Worm (Caenorhabditis elegans) whole organism, mixed stage, embryonic: ENCODE measurements around the gene nhr-156.

ENCODE experiments used
- ces-1 ChIP-seq: fragments of 150-350 bp; optimal IDR thresholded peaks from 2 replicates; lab custom pipeline; 2014; ENCODE audit warnings: missing biosample characterization, missing genetic modification reagents, missing genetic modification characterization
- elt-1 ChIP-seq: sonication (generic microtip); optimal IDR thresholded peaks from 2 replicates; lab custom pipeline; 2017; ENCODE audit warnings: missing genetic modification characterization, mild to moderate bottlenecking, missing compliant biosample characterization, antibody characterized with exemption, moderate library complexity, borderline replicate concordance; ENCODE audit not compliant: insufficient read depth
- elt-3 ChIP-seq: fragments of 150-350 bp; optimal IDR thresholded peaks from 2 replicates; lab custom pipeline; 2014; ENCODE audit warnings: missing biosample characterization, missing genetic modification characterization
- flh-1 ChIP-seq: fragments of 200-800 bp; sonication (Bioruptor generic); optimal IDR thresholded peaks from 2 replicates; lab custom pipeline; 2018; ENCODE audit warnings: mild to moderate bottlenecking, missing genetic modification characterization, moderate library complexity, missing compliant biosample characterization
- hlh-1 ChIP-seq: fragments of 150-350 bp; optimal IDR thresholded peaks from 2 replicates; lab custom pipeline; 2014; ENCODE audit warnings: missing biosample characterization, missing genetic modification reagents, missing genetic modification characterization
- lin-13 ChIP-seq: fragments of 150-350 bp; optimal IDR thresholded peaks from 2 replicates; lab custom pipeline; 2014; ENCODE audit warnings: missing biosample characterization, missing genetic modification characterization
- lsy-2 ChIP-seq: fragments of 150-350 bp; optimal IDR thresholded peaks from 2 replicates; lab custom pipeline; 2014; ENCODE audit warnings: missing biosample characterization, missing genetic modification characterization
- mab-5 ChIP-seq: fragments of 150-350 bp; optimal IDR thresholded peaks from 2 replicates; lab custom pipeline; 2014; ENCODE audit warnings: missing biosample characterization, missing genetic modification characterization
- mep-1 ChIP-seq: fragments of 150-350 bp; optimal IDR thresholded peaks from 2 replicates; lab custom pipeline; 2017; ENCODE audit warnings: missing biosample characterization, missing genetic modification reagents, missing genetic modification characterization, inconsistent platforms
- nhr-12 ChIP-seq: fragments of 150-350 bp; optimal IDR thresholded peaks from 2 replicates; lab custom pipeline; 2014; ENCODE audit warnings: missing biosample characterization, missing genetic modification characterization
- nhr-28 ChIP-seq: fragments of 150-350 bp; optimal IDR thresholded peaks from 2 replicates; lab custom pipeline; 2014; ENCODE audit warnings: missing biosample characterization, missing genetic modification characterization
- nhr-76 ChIP-seq: sonication (generic microtip); optimal IDR thresholded peaks from 2 replicates; lab custom pipeline; 2017; ENCODE audit warnings: missing biosample characterization, missing genetic modification characterization
- sem-2 ChIP-seq: fragments of 200-800 bp; sonication (Bioruptor generic); optimal IDR thresholded peaks from 2 replicates; lab custom pipeline; 2018; ENCODE audit warnings: mild to moderate bottlenecking, missing genetic modification characterization, missing compliant biosample characterization
- zip-8 ChIP-seq: fragments of 150-350 bp; optimal IDR thresholded peaks from 2 replicates; lab custom pipeline; 2014; ENCODE audit warnings: missing biosample characterization, missing genetic modification characterization

DNA sequence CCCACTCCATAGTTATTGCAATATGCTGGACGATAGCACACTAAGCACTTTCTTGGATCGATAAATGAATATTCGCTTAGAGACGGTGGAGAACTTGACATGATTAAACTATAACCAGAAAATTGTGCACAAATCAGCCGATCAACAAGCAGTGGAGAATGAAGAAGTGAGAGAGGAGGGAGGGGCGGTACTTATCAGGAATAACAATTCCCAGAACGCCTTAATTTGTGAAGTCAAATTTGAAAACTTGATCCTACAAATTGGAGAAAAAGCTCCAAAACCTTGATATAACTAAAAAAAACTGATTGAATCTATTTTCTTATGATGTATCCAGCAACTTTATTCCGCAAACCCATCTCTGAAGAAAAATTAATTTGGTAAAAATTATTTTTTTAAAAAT lies 27.7 kb upstream of the nhr-156 start, which contains the start of gene nhr-159:
- TF ChIP-seq flh-1 (no peak), nhr-28 (tag; lab: Kevin White, UChicago) (no peak), mep-1 (tag; lab: Kevin White, UChicago) (no peak), nhr-12 (tag; lab: Kevin White, UChicago) (no peak), mab-5 (tag; lab: Kevin White, UChicago) (no peak), zip-8 (tag; lab: Kevin White, UChicago) (no peak), sem-2 (no peak), lsy-2 (tag; lab: Kevin White, UChicago) (no peak), elt-1 (tag; lab: Kevin White, UChicago) (no peak), elt-3 (tag; lab: Kevin White, UChicago) (no peak), hlh-1 (tag; lab: Kevin White, UChicago) (no peak), ces-1 (GFP tag; lab: Kevin White, UChicago) (no peak), nhr-76 (tag; lab: Kevin White, UChicago) (no peak), lin-13 (tag; lab: Kevin White, UChicago) (no peak)
